Fruit fly (Drosophila melanogaster) whole organism, prepupa: Measurements from ENCODE around the gene IFT54.

Experiments
- Blimp-1 ChIP-seq: fragments of 200-800 bp; sonication (Bioruptor generic); optimal IDR thresholded peaks from 3 replicates; lab custom pipeline; 2017; ENCODE audit warnings: missing biosample characterization, missing genetic modification characterization, mild to moderate bottlenecking, moderate library complexity, missing genetic modification reagents
- CG10631 ChIP-seq: fragments of 200-800 bp; sonication (Bioruptor generic); optimal IDR thresholded peaks from 2 replicates; lab custom pipeline; 2016; ENCODE audit warnings: missing biosample characterization, missing genetic modification characterization
- CG11294 ChIP-seq: fragments of 200-800 bp; sonication (Bioruptor generic); IDR thresholded peaks from 2 replicates; pipeline ENCODE4 v1.3.6; 2022; ENCODE audit warnings: missing biosample characterization, missing genetic modification characterization
- CG11762 ChIP-seq: fragments of 200-800 bp; sonication (Bioruptor generic); optimal IDR thresholded peaks from 3 replicates; lab custom pipeline; 2016; ENCODE audit warnings: missing biosample characterization, missing genetic modification characterization; ENCODE audit not compliant: insufficient read depth
- CG11902 ChIP-seq: fragments of 200-800 bp; sonication (Bioruptor generic); optimal IDR thresholded peaks from 3 replicates; lab custom pipeline; 2016; ENCODE audit warnings: missing biosample characterization, missing genetic modification characterization
- CG15336 ChIP-seq: fragments of 200-800 bp; sonication (Bioruptor generic); IDR thresholded peaks from 2 replicates; pipeline ENCODE4 v1.3.6; 2022; ENCODE audit warnings: missing biosample characterization, missing genetic modification characterization
- CG1621 ChIP-seq: fragments of 200-800 bp; sonication (Bioruptor generic); optimal IDR thresholded peaks from 3 replicates; lab custom pipeline; 2018; ENCODE audit warnings: missing biosample characterization, mild to moderate bottlenecking, missing genetic modification characterization
- CG31627 ChIP-seq: fragments of 200-800 bp; sonication (Bioruptor generic); optimal IDR thresholded peaks from 3 replicates; lab custom pipeline; 2016; ENCODE audit warnings: missing biosample characterization, missing genetic modification characterization
- CG34406 ChIP-seq: fragments of 200-800 bp; sonication (Bioruptor generic); optimal IDR thresholded peaks from 3 replicates; lab custom pipeline; 2016; ENCODE audit warnings: missing biosample characterization, missing genetic modification characterization
- CG3919 ChIP-seq: fragments of 200-800 bp; sonication (Bioruptor generic); optimal IDR thresholded peaks from 3 replicates; lab custom pipeline; 2016; ENCODE audit warnings: missing biosample characterization, missing genetic modification characterization
- CG6163 ChIP-seq: fragments of 200-800 bp; sonication (Bioruptor generic); IDR thresholded peaks from 3 replicates; pipeline ENCODE4 v1.3.6; 2022; ENCODE audit warnings: missing biosample characterization, missing genetic modification characterization
- CG6792 ChIP-seq: fragments of 200-800 bp; sonication (Bioruptor generic); optimal IDR thresholded peaks from 3 replicates; lab custom pipeline; 2016; ENCODE audit warnings: missing biosample characterization, missing genetic modification characterization
- CG6808 ChIP-seq: fragments of 200-800 bp; sonication (Bioruptor generic); optimal IDR thresholded peaks from 3 replicates; lab custom pipeline; 2017; ENCODE audit warnings: missing biosample characterization, missing genetic modification characterization, mild to moderate bottlenecking, moderate library complexity, missing genetic modification reagents
- CG6854 ChIP-seq: fragments of 200-800 bp; sonication (Bioruptor generic); optimal IDR thresholded peaks from 2 replicates; lab custom pipeline; 2017; ENCODE audit warnings: missing biosample characterization, mild to moderate bottlenecking, missing genetic modification characterization
- CG8319 ChIP-seq: fragments of 200-800 bp; sonication (Bioruptor generic); optimal IDR thresholded peaks from 3 replicates; lab custom pipeline; 2016; ENCODE audit warnings: missing biosample characterization, missing genetic modification characterization
- CG9139 ChIP-seq: fragments of 200-800 bp; sonication (Bioruptor generic); optimal IDR thresholded peaks from 3 replicates; lab custom pipeline; 2017; ENCODE audit warnings: missing biosample characterization, mild to moderate bottlenecking, missing genetic modification characterization
- Eip75B ChIP-seq: fragments of 200-800 bp; sonication (Bioruptor generic); optimal IDR thresholded peaks from 3 replicates; lab custom pipeline; 2016; ENCODE audit warnings: missing biosample characterization, missing genetic modification characterization
- Eip78C ChIP-seq: fragments of 200-800 bp; sonication (Bioruptor generic); peaks from one replicate; lab custom pipeline; 2016; ENCODE audit warnings: missing biosample characterization, missing genetic modification characterization
- Ets21C ChIP-seq: fragments of 200-800 bp; sonication (Bioruptor generic); optimal IDR thresholded peaks from 3 replicates; lab custom pipeline; 2016; ENCODE audit warnings: missing biosample characterization, missing genetic modification characterization
- Ets96B ChIP-seq: fragments of 200-800 bp; optimal IDR thresholded peaks from 2 replicates; lab custom pipeline; 2019; ENCODE audit warnings: missing biosample characterization, mild to moderate bottlenecking, missing genetic modification characterization, moderate library complexity
- Gug ChIP-seq: fragments of 200-800 bp; sonication (Bioruptor generic); IDR thresholded peaks from 2 replicates; pipeline ENCODE4 v1.3.6; 2022; ENCODE audit warnings: missing biosample characterization, missing genetic modification characterization
- Hr38 ChIP-seq: sonication (Bioruptor generic); optimal IDR thresholded peaks from 2 replicates; lab custom pipeline; 2016; ENCODE audit warnings: missing biosample characterization, missing genetic modification characterization
- Hr39 ChIP-seq: fragments of 200-800 bp; sonication (Bioruptor generic); optimal IDR thresholded peaks from 2 replicates; lab custom pipeline; 2016; ENCODE audit warnings: missing biosample characterization, missing genetic modification characterization
- Lpt ChIP-seq: fragments of 200-800 bp; sonication (Bioruptor generic); optimal IDR thresholded peaks from 3 replicates; lab custom pipeline; 2016; ENCODE audit warnings: missing biosample characterization, missing genetic modification characterization
- Met ChIP-seq: fragments of 200-800 bp; sonication (Bioruptor generic); optimal IDR thresholded peaks from 3 replicates; lab custom pipeline; 2016; ENCODE audit warnings: missing biosample characterization, missing genetic modification characterization
- Smox ChIP-seq: fragments of 200-800 bp; sonication (Bioruptor generic); optimal IDR thresholded peaks from 3 replicates; lab custom pipeline; 2016; ENCODE audit warnings: missing biosample characterization, missing genetic modification characterization
- Sox102F ChIP-seq: fragments of 200-800 bp; sonication (Bioruptor generic); optimal IDR thresholded peaks from 2 replicates; lab custom pipeline; 2016; ENCODE audit warnings: missing biosample characterization, mild to moderate bottlenecking, missing genetic modification characterization
- Sox14 ChIP-seq: fragments of 200-800 bp; sonication (Bioruptor generic); optimal IDR thresholded peaks from 3 replicates; lab custom pipeline; 2016; ENCODE audit warnings: missing biosample characterization, missing genetic modification characterization
- Sox15 ChIP-seq: fragments of 200-800 bp; sonication (Bioruptor generic); optimal IDR thresholded peaks from 3 replicates; lab custom pipeline; 2016; ENCODE audit warnings: missing biosample characterization, missing genetic modification characterization
- achi ChIP-seq: fragments of 200-800 bp; sonication (Bioruptor generic); optimal IDR thresholded peaks from 3 replicates; lab custom pipeline; 2016; ENCODE audit warnings: missing biosample characterization, missing genetic modification characterization
- acj6 ChIP-seq: fragments of 200-800 bp; sonication (Bioruptor generic); optimal IDR thresholded peaks from 3 replicates; lab custom pipeline; 2016; ENCODE audit warnings: missing biosample characterization, missing genetic modification characterization
- cyc ChIP-seq: fragments of 200-800 bp; sonication (Bioruptor generic); optimal IDR thresholded peaks from 3 replicates; lab custom pipeline; 2016; ENCODE audit warnings: missing biosample characterization, missing genetic modification characterization
- dsx ChIP-seq: fragments of 200-800 bp; optimal IDR thresholded peaks from 3 replicates; lab custom pipeline; 2019; ENCODE audit warnings: missing biosample characterization, mild to moderate bottlenecking, missing genetic modification characterization, moderate library complexity; ENCODE audit not compliant: poor library complexity, severe bottlenecking
- eg ChIP-seq: fragments of 200-800 bp; sonication (Bioruptor generic); IDR thresholded peaks from 3 replicates; pipeline ENCODE4 v1.3.6; 2022; ENCODE audit warnings: missing biosample characterization, missing genetic modification characterization
- esn ChIP-seq: fragments of 200-800 bp; sonication (Bioruptor generic); optimal IDR thresholded peaks from 2 replicates; lab custom pipeline; 2016; ENCODE audit warnings: missing biosample characterization, mild to moderate bottlenecking, missing genetic modification characterization, moderate library complexity
- fd59A ChIP-seq: fragments of 200-800 bp; sonication (Bioruptor generic); optimal IDR thresholded peaks from 2 replicates; lab custom pipeline; 2017; ENCODE audit warnings: missing biosample characterization, mild to moderate bottlenecking, missing genetic modification characterization, missing genetic modification reagents
- fd85E ChIP-seq: fragments of 200-800 bp; sonication (Bioruptor generic); optimal IDR thresholded peaks from 3 replicates; lab custom pipeline; 2016; ENCODE audit warnings: missing biosample characterization, missing genetic modification characterization
- fkh ChIP-seq: fragments of 200-800 bp; sonication (Bioruptor generic); optimal IDR thresholded peaks from 3 replicates; lab custom pipeline; 2017; ENCODE audit warnings: missing biosample characterization, mild to moderate bottlenecking, missing genetic modification characterization, moderate library complexity
- pdm3 ChIP-seq: fragments of 200-800 bp; sonication (Bioruptor generic); optimal IDR thresholded peaks from 3 replicates; lab custom pipeline; 2016; ENCODE audit warnings: missing biosample characterization, missing genetic modification characterization
- salr ChIP-seq, 2 experiments: fragments of 200-800 bp; sonication (Bioruptor generic); optimal IDR thresholded peaks; 3 replicates each; lab custom pipeline; 2016 to 2018; ENCODE audit warnings: missing biosample characterization in 2 of 2, missing genetic modification characterization in 2 of 2, mild to moderate bottlenecking in 1 of 2
- spab ChIP-seq: fragments of 200-800 bp; sonication (Bioruptor generic); optimal IDR thresholded peaks from 2 replicates; lab custom pipeline; 2017; ENCODE audit warnings: missing biosample characterization, mild to moderate bottlenecking, missing genetic modification characterization, missing genetic modification reagents
- ss ChIP-seq, 2 experiments: fragments of 200-800 bp; sonication (Bioruptor generic); optimal IDR thresholded peaks; 2 replicates in 1 of 2; 3 replicates in 1 of 2; lab custom pipeline; 2017 to 2018; ENCODE audit warnings: mild to moderate bottlenecking in 2 of 2, missing biosample characterization in 2 of 2, missing genetic modification characterization in 2 of 2, moderate library complexity in 1 of 2
- svp ChIP-seq: fragments of 200-800 bp; sonication (Bioruptor generic); peaks from one replicate; lab custom pipeline; 2016; ENCODE audit warnings: missing biosample characterization, missing genetic modification characterization
- topi ChIP-seq: fragments of 200-800 bp; sonication (Bioruptor generic); optimal IDR thresholded peaks from 3 replicates; lab custom pipeline; 2016; ENCODE audit warnings: missing biosample characterization, missing genetic modification characterization
- vri ChIP-seq: fragments of 200-800 bp; sonication (Bioruptor generic); optimal IDR thresholded peaks from 3 replicates; lab custom pipeline; 2016; ENCODE audit warnings: missing biosample characterization, mild to moderate bottlenecking, missing genetic modification characterization

Gene IFT54

dm6 chr3R:14296700-14297099 is 5.5 kb upstream of the IFT54 start:
- TF ChIP-seq Eip75B (no peak), CG6163 (GFP tag; lab: Robert Waterston, UW) (no peak), acj6 (GFP tag; lab: Kevin White, UChicago) (no peak), cyc (no peak), salr (GFP tag; optimal IDR thresholded peaks at IDR 0.05; lab: Kevin White, UChicago) (no peak), Hr39 (GFP tag; lab: Kevin White, UChicago) (no peak), vri (GFP tag; lab: Kevin White, UChicago) (no peak), CG10631 (GFP tag; lab: Kevin White, UChicago) (no peak), Sox15 (no peak), svp (GFP tag; lab: Kevin White, UChicago) (no peak), CG9139 (GFP tag; lab: Kevin White, UChicago) (no peak)
- TF ChIP-seq, all 60 proteins: peak for 0

DNA sequence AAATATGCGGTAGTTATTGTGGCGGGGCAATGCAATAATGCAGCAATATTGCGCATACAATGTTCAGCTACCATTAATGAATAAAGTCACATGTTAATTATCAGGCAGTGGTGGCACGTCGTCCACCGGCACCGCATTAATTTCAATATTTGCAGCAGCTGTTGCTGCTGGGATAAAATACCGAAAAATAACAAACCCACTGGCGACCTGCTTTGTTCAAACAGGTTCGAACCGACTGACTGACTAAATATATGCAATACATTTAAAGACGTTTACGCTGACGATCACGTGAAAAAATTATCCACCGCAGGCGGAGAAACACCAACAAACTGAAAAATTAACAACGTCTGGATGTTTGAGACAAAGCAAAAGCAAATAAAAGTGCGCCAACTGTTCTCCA is 4.7 kb upstream of the IFT54 start:
- peak; percentile 7 for TF ChIP-seq dsx
- TF ChIP-seq CG6163 (GFP tag; lab: Robert Waterston, UW), result 0 out of 3 replicates have a peak, but pooled peaks have one; percentile 16
- no peak for TF ChIP-seq fd59A (GFP tag; lab: Kevin White, UChicago)
- TF ChIP-seq, all 60 proteins: peak for 2

- TF ChIP-seq pdm3 (GFP tag; lab: Kevin White, UChicago) (no peak), eg (GFP tag; lab: Robert Waterston, UW) (0 out of 3 replicates have a peak, but pooled peaks have one; percentile 33), vri (GFP tag; lab: Kevin White, UChicago) (peak; percentile 26), acj6 (GFP tag; lab: Kevin White, UChicago) (no peak), CG6792 (no peak), topi (GFP tag; lab: Kevin White, UChicago) (no peak), Met (GFP tag; lab: Kevin White, UChicago) (no peak), CG1621 (tag; lab: Kevin White, UChicago) (no peak), Sox14 (no peak), esn (GFP tag; lab: Kevin White, UChicago) (no peak), Ets21C (no peak), CG15336 (GFP tag; lab: Robert Waterston, UW) (0 out of 2 replicates have a peak, but pooled peaks have one; percentile 12), CG3919 (GFP tag; lab: Kevin White, UChicago) (peak; percentile 17), Ets96B (tag; lab: Kevin White, UChicago) (no peak), CG9139 (GFP tag; lab: Kevin White, UChicago) (no peak), ss (GFP tag; optimal IDR thresholded peaks at IDR 0.05; lab: Kevin White, UChicago) (peak in 1 of 2 experiments; percentile 21), achi (GFP tag; lab: Kevin White, UChicago) (no peak), salr (GFP tag; optimal IDR thresholded peaks at IDR 0.05; lab: Kevin White, UChicago) (peak in 1 of 2 experiments; percentile 8), fkh (GFP tag; lab: Kevin White, UChicago) (peak; percentile 49), Eip75B (no peak), Smox (GFP tag; lab: Kevin White, UChicago) (no peak), Gug (GFP tag; lab: Robert Waterston, UW) (no peak), CG31627 (GFP tag; lab: Kevin White, UChicago) (no peak), svp (GFP tag; lab: Kevin White, UChicago) (no peak), CG11294 (GFP tag; lab: Robert Waterston, UW) (no peak), CG11762 (GFP tag; lab: Kevin White, UChicago) (no peak), Eip78C (GFP tag; lab: Kevin White, UChicago) (peak; percentile 74), cyc (no peak), Hr39 (GFP tag; lab: Kevin White, UChicago) (no peak), Sox102F (GFP tag; lab: Kevin White, UChicago) (no peak), CG6854 (GFP tag; lab: Kevin White, UChicago) (peak; percentile 64), Lpt (no peak), CG34406 (GFP tag; lab: Kevin White, UChicago) (no peak), dsx (no peak), fd85E (GFP tag; lab: Kevin White, UChicago) (no peak), CG8319 (no peak), CG6808 (GFP tag; lab: Kevin White, UChicago) (no peak), CG11902 (no peak), Hr38 (GFP tag; lab: Kevin White, UChicago) (no peak), spab (GFP tag; lab: Kevin White, UChicago) (no peak), Blimp-1 (GFP tag; lab: Kevin White, UChicago) (peak; percentile 99)
These were observed 3.9 kb upstream of the IFT54 start for dm6 chr3R:14298078-14298896.
